Worm (Caenorhabditis elegans) whole organism, young adult: Measurements from ENCODE around the gene ccch-1.
A peak's percentile ranks its signal among the peaks of the same experiment; 100 is the strongest.

Experiments used
- B0261.1 ChIP-seq: sonication (generic microtip); optimal IDR thresholded peaks from 2 replicates; lab custom pipeline; 2016; ENCODE audit warnings: mild to moderate bottlenecking, missing genetic modification characterization, moderate library complexity, missing compliant biosample characterization
- F55B11.4 ChIP-seq: sonication (generic microtip); optimal IDR thresholded peaks from 2 replicates; lab custom pipeline; 2016; ENCODE audit warnings: missing compliant biosample characterization, missing genetic modification characterization, borderline replicate concordance; ENCODE audit not compliant: insufficient read depth
- ZK185.1 ChIP-seq: sonication (generic microtip); optimal IDR thresholded peaks from 2 replicates; lab custom pipeline; 2016; ENCODE audit warnings: mild to moderate bottlenecking, missing genetic modification characterization, missing compliant biosample characterization; ENCODE audit not compliant: poor library complexity, severe bottlenecking
- dpff-1 ChIP-seq: sonication (generic microtip); optimal IDR thresholded peaks from 2 replicates; lab custom pipeline; 2017; ENCODE audit warnings: mild to moderate bottlenecking, missing genetic modification characterization, missing compliant biosample characterization
- dpl-1 ChIP-seq: fragments of 150-350 bp; optimal IDR thresholded peaks from 2 replicates; lab custom pipeline; 2014; ENCODE audit warnings: missing biosample characterization, missing genetic modification reagents, missing genetic modification characterization
- fkh-3 ChIP-seq: sonication (generic microtip); optimal IDR thresholded peaks from 2 replicates; lab custom pipeline; 2016; ENCODE audit warnings: mild to moderate bottlenecking, missing genetic modification characterization, missing compliant biosample characterization
- him-1 ChIP-seq: sonication (generic microtip); optimal IDR thresholded peaks from 2 replicates; lab custom pipeline; 2016; ENCODE audit warnings: missing genotype, missing genetic modification reagents, missing genetic modification characterization, missing compliant biosample characterization
- nhr-80 ChIP-seq: sonication (generic microtip); optimal IDR thresholded peaks from 2 replicates; lab custom pipeline; 2016; ENCODE audit warnings: missing genetic modification characterization, missing compliant biosample characterization
- somi-1 ChIP-seq: fragments of 200-800 bp; sonication (Bioruptor generic); optimal IDR thresholded peaks from 2 replicates; lab custom pipeline; 2018; ENCODE audit warnings: mild to moderate bottlenecking, missing genetic modification characterization, missing compliant biosample characterization
- ztf-18 ChIP-seq: sonication (generic microtip); optimal IDR thresholded peaks from 2 replicates; lab custom pipeline; 2016; ENCODE audit warnings: missing genotype, mild to moderate bottlenecking, missing genetic modification characterization, missing compliant biosample characterization

ce11 chrV:11500980-11501379, 26.7 kb upstream of the ccch-1 start:
- TF ChIP-seq nhr-80 (tag; lab: Kevin White, UChicago) (peak; percentile 60), ztf-18 (no peak), B0261.1 (tag; lab: Kevin White, UChicago) (no peak), somi-1 (GFP tag; lab: Kevin White, UChicago) (no peak), F55B11.4 (tag; lab: Kevin White, UChicago) (no peak), him-1 (no peak), ZK185.1 (no peak), fkh-3 (tag; lab: Kevin White, UChicago) (no peak), dpff-1 (no peak), dpl-1 (GFP tag; lab: Kevin White, UChicago) (no peak)
